Fruit fly (Drosophila melanogaster) whole organism, embryonic: Measurements from ENCODE around the gene Tomosyn.

Experiments used
- Abd-B ChIP-seq: fragments of 200-800 bp; sonication (Bioruptor generic); optimal IDR thresholded peaks from 2 replicates; lab custom pipeline; 2018; ENCODE audit warnings: missing biosample characterization, mild to moderate bottlenecking, missing genetic modification characterization, moderate library complexity
- Ada2b ChIP-seq: fragments of 200-800 bp; sonication (Bioruptor generic); IDR thresholded peaks from 2 replicates; pipeline ENCODE4 v1.3.6; 2022; ENCODE audit warnings: missing biosample characterization, missing genetic modification characterization
- CG10274 ChIP-seq: fragments of 200-800 bp; sonication (Bioruptor generic); optimal IDR thresholded peaks from 3 replicates; lab custom pipeline; 2017; ENCODE audit warnings: missing biosample characterization, mild to moderate bottlenecking, missing genetic modification characterization
- CG10462 ChIP-seq: fragments of 200-800 bp; sonication (Bioruptor generic); optimal IDR thresholded peaks from 2 replicates; lab custom pipeline; 2016; ENCODE audit warnings: missing biosample characterization, missing genetic modification characterization
- CG11456 ChIP-seq: fragments of 200-800 bp; sonication (Bioruptor generic); IDR thresholded peaks from 3 replicates; pipeline ENCODE4 v1.3.6; 2022; ENCODE audit warnings: missing biosample characterization, missing genetic modification characterization
- CG13296 ChIP-seq: fragments of 200-800 bp; sonication (Bioruptor generic); optimal IDR thresholded peaks from 3 replicates; lab custom pipeline; 2018; ENCODE audit warnings: missing biosample characterization, mild to moderate bottlenecking, missing genetic modification characterization
- CG13775 ChIP-seq: fragments of 200-800 bp; sonication (Bioruptor generic); optimal IDR thresholded peaks from 3 replicates; lab custom pipeline; 2017; ENCODE audit warnings: missing biosample characterization, mild to moderate bottlenecking, missing genetic modification characterization
- CG14050 ChIP-seq: fragments of 200-800 bp; sonication (Bioruptor generic); IDR thresholded peaks from 3 replicates; pipeline ENCODE4 v1.3.6; 2022; ENCODE audit warnings: missing biosample characterization, missing genetic modification characterization
- CG15269 ChIP-seq: fragments of 200-800 bp; sonication (Bioruptor generic); optimal IDR thresholded peaks from 2 replicates; lab custom pipeline; 2018; ENCODE audit warnings: missing biosample characterization, mild to moderate bottlenecking, missing genetic modification characterization, moderate library complexity
- CG15514 ChIP-seq: fragments of 200-800 bp; sonication (Bioruptor generic); optimal IDR thresholded peaks from 3 replicates; lab custom pipeline; 2017; ENCODE audit warnings: missing biosample characterization, missing genetic modification characterization, mild to moderate bottlenecking, moderate library complexity, missing genetic modification reagents
- CG17186 ChIP-seq: fragments of 200-800 bp; sonication (Bioruptor generic); optimal IDR thresholded peaks from 3 replicates; lab custom pipeline; 2017; ENCODE audit warnings: missing biosample characterization, missing genetic modification reagents, missing genetic modification characterization
- CG17361 ChIP-seq: fragments of 200-800 bp; sonication (Bioruptor generic); IDR thresholded peaks from 3 replicates; pipeline ENCODE4 v1.3.6; 2022; ENCODE audit warnings: missing biosample characterization, missing genetic modification characterization
- CG18011 ChIP-seq: fragments of 200-800 bp; sonication (Bioruptor generic); optimal IDR thresholded peaks from 2 replicates; lab custom pipeline; 2017; ENCODE audit warnings: missing biosample characterization, missing genetic modification characterization, mild to moderate bottlenecking, moderate library complexity, missing genotype
- CG3838 ChIP-seq: fragments of 200-800 bp; sonication (Bioruptor generic); optimal IDR thresholded peaks from 3 replicates; lab custom pipeline; 2016; ENCODE audit warnings: missing biosample characterization, missing genetic modification characterization
- CG3995 ChIP-seq: fragments of 200-800 bp; sonication (Bioruptor generic); optimal IDR thresholded peaks from 3 replicates; lab custom pipeline; 2016; ENCODE audit warnings: missing biosample characterization, missing genetic modification characterization
- CG4404 ChIP-seq: fragments of 200-800 bp; sonication (Bioruptor generic); IDR thresholded peaks from 2 replicates; pipeline ENCODE4 v1.3.6; 2022; ENCODE audit warnings: missing biosample characterization, missing genetic modification characterization
- CG6813 ChIP-seq: fragments of 200-800 bp; sonication (Bioruptor generic); optimal IDR thresholded peaks from 2 replicates; lab custom pipeline; 2017; ENCODE audit warnings: missing biosample characterization, missing genetic modification characterization, mild to moderate bottlenecking, moderate library complexity, missing genetic modification reagents
- CG8089 ChIP-seq: fragments of 200-800 bp; sonication (Bioruptor generic); optimal IDR thresholded peaks from 3 replicates; lab custom pipeline; 2016; ENCODE audit warnings: missing biosample characterization, missing genetic modification characterization
- CG9437 ChIP-seq: fragments of 200-800 bp; sonication (Bioruptor generic); optimal IDR thresholded peaks from 2 replicates; lab custom pipeline; 2018; ENCODE audit warnings: missing biosample characterization, mild to moderate bottlenecking, missing genetic modification characterization
- CkIIα-i1 ChIP-seq: fragments of 200-800 bp; sonication (Bioruptor generic); IDR thresholded peaks from 2 replicates; pipeline ENCODE4 v1.3.6; 2022; ENCODE audit warnings: missing biosample characterization, missing genetic modification characterization
- D19A ChIP-seq: fragments of 200-800 bp; optimal IDR thresholded peaks from 3 replicates; lab custom pipeline; 2019; ENCODE audit warnings: missing biosample characterization, mild to moderate bottlenecking, missing genetic modification characterization, moderate library complexity
- ERR ChIP-seq: fragments of 200-800 bp; sonication (Bioruptor generic); optimal IDR thresholded peaks from 2 replicates; lab custom pipeline; 2016; ENCODE audit warnings: missing biosample characterization, missing genetic modification characterization
- Lpt ChIP-seq: fragments of >200 bp; optimal IDR thresholded peaks from 2 replicates; lab custom pipeline; 2018; ENCODE audit warnings: missing biosample characterization, missing genetic modification characterization
- MBD-R2 ChIP-seq: fragments of 200-800 bp; sonication (Bioruptor generic); IDR thresholded peaks from 2 replicates; pipeline ENCODE4 v1.3.6; 2022; ENCODE audit warnings: missing biosample characterization, missing genetic modification characterization
- Rx ChIP-seq: fragments of 200-800 bp; sonication (Bioruptor generic); IDR thresholded peaks from 2 replicates; pipeline ENCODE4 v1.3.6; 2022; ENCODE audit warnings: missing biosample characterization, missing genetic modification characterization
- Stat92E ChIP-seq, 3 experiments: fragments of >200 bp in 2 of 3; fragments of 200-800 bp in 1 of 3; sonication (Bioruptor generic) in 1 of 3; optimal IDR thresholded peaks; 2 replicates each; lab custom pipeline; 2017 to 2019; ENCODE audit warnings: missing biosample characterization in 3 of 3, missing genetic modification characterization in 3 of 3, mild to moderate bottlenecking in 1 of 3, moderate library complexity in 1 of 3
- ac ChIP-seq: fragments of 200-800 bp; sonication (Bioruptor generic); optimal IDR thresholded peaks from 3 replicates; lab custom pipeline; 2017; ENCODE audit warnings: missing biosample characterization, mild to moderate bottlenecking, missing genetic modification characterization
- bigmax ChIP-seq: fragments of 200-800 bp; sonication (Bioruptor generic); optimal IDR thresholded peaks from 2 replicates; lab custom pipeline; 2018; ENCODE audit warnings: missing biosample characterization, mild to moderate bottlenecking, missing genetic modification characterization
- bowl ChIP-seq: fragments of 200-800 bp; sonication (Bioruptor generic); IDR thresholded peaks from 2 replicates; pipeline ENCODE4 v1.3.6; 2022; ENCODE audit warnings: missing biosample characterization, missing genetic modification characterization
- chinmo ChIP-seq: fragments of 200-800 bp; sonication (Bioruptor generic); IDR thresholded peaks from 4 replicates; pipeline ENCODE4 v1.3.6; 2022; ENCODE audit warnings: missing biosample characterization, missing genetic modification characterization; ENCODE audit not compliant: partially characterized antibody
- crp ChIP-seq, 2 experiments: fragments of 200-800 bp; sonication (Bioruptor generic); optimal IDR thresholded peaks; 2 replicates in 1 of 2; 3 replicates in 1 of 2; lab custom pipeline; 2017; ENCODE audit warnings: missing biosample characterization in 2 of 2, missing genetic modification characterization in 2 of 2, mild to moderate bottlenecking in 1 of 2, moderate library complexity in 1 of 2
- dmrt99B ChIP-seq: fragments of 200-800 bp; sonication (Bioruptor generic); optimal IDR thresholded peaks from 2 replicates; lab custom pipeline; 2018; ENCODE audit warnings: missing biosample characterization, mild to moderate bottlenecking, missing genetic modification characterization, moderate library complexity
- gce ChIP-seq: fragments of 200-800 bp; sonication (Bioruptor generic); IDR thresholded peaks from 3 replicates; pipeline ENCODE4 v1.3.6; 2022; ENCODE audit warnings: missing biosample characterization, missing genetic modification characterization
- hkb ChIP-seq, 2 experiments: fragments of 200-800 bp in 1 of 2; fragments of >200 bp in 1 of 2; sonication (Bioruptor generic) in 1 of 2; IDR thresholded peaks in 1 of 2; optimal IDR thresholded peaks in 1 of 2; 2 replicates each; pipeline versions ENCODE4 v1.3.6 to Lab custom; 2017 to 2022; ENCODE audit warnings: missing biosample characterization in 1 of 2, missing genetic modification characterization in 1 of 2
- insv ChIP-seq, 2 experiments: fragments of 200-800 bp; sonication (Bioruptor generic); optimal IDR thresholded peaks; 3 replicates each; lab custom pipeline; 2016 to 2018; ENCODE audit warnings: missing biosample characterization in 2 of 2, missing genetic modification characterization in 2 of 2
- jing ChIP-seq: fragments of 200-800 bp; sonication (Bioruptor generic); optimal IDR thresholded peaks from 2 replicates; lab custom pipeline; 2018; ENCODE audit warnings: missing biosample characterization, mild to moderate bottlenecking, missing genetic modification characterization
- lmd ChIP-seq: fragments of 200-800 bp; sonication (Bioruptor generic); IDR thresholded peaks from 2 replicates; pipeline ENCODE4 v1.3.6; 2022; ENCODE audit warnings: missing biosample characterization, missing genetic modification characterization
- peb ChIP-seq: fragments of 200-800 bp; sonication (Bioruptor generic); IDR thresholded peaks from 2 replicates; pipeline ENCODE4 v1.3.6; 2022; ENCODE audit warnings: missing biosample characterization, missing genetic modification characterization
- prd ChIP-seq, 3 experiments: fragments of >200 bp in 2 of 3; fragments of 200-800 bp in 1 of 3; sonication (Bioruptor generic) in 1 of 3; optimal IDR thresholded peaks in 2 of 3; IDR thresholded peaks in 1 of 3; 2 replicates in 2 of 3; 3 replicates in 1 of 3; pipeline versions ENCODE4 v1.3.6 to Lab custom; 2017 to 2022; ENCODE audit warnings: missing biosample characterization in 1 of 3, missing genetic modification characterization in 1 of 3
- run ChIP-seq: fragments of 200-800 bp; sonication (Bioruptor generic); optimal IDR thresholded peaks from 3 replicates; lab custom pipeline; 2018; ENCODE audit warnings: missing biosample characterization, mild to moderate bottlenecking, missing genetic modification characterization
- salm ChIP-seq: fragments of 200-800 bp; sonication (Bioruptor generic); optimal IDR thresholded peaks from 2 replicates; lab custom pipeline; 2018; ENCODE audit warnings: missing biosample characterization, mild to moderate bottlenecking, missing genetic modification characterization
- sens-2 ChIP-seq: fragments of 200-800 bp; sonication (Bioruptor generic); IDR thresholded peaks from 2 replicates; pipeline ENCODE4 v1.3.6; 2022; ENCODE audit warnings: missing biosample characterization, missing genetic modification characterization
- so ChIP-seq: fragments of 200-800 bp; sonication (Bioruptor generic); IDR thresholded peaks from 3 replicates; pipeline ENCODE4 v1.3.6; 2022; ENCODE audit warnings: missing biosample characterization, missing genetic modification characterization
- sqz ChIP-seq: fragments of 200-800 bp; sonication (Bioruptor generic); optimal IDR thresholded peaks from 3 replicates; lab custom pipeline; 2018; ENCODE audit warnings: missing biosample characterization, mild to moderate bottlenecking, missing genetic modification characterization
- sug ChIP-seq: fragments of 200-800 bp; optimal IDR thresholded peaks from 2 replicates; lab custom pipeline; 2019; ENCODE audit warnings: missing biosample characterization, mild to moderate bottlenecking, missing genetic modification characterization, moderate library complexity
- wdn ChIP-seq: fragments of 200-800 bp; sonication (Bioruptor generic); IDR thresholded peaks from 2 replicates; pipeline ENCODE4 v1.3.6; 2022; ENCODE audit warnings: missing biosample characterization, missing genetic modification characterization
- zen2 ChIP-seq: fragments of 200-800 bp; sonication (Bioruptor generic); IDR thresholded peaks from 3 replicates; pipeline ENCODE4 v1.3.6; 2022; ENCODE audit warnings: missing biosample characterization, missing genetic modification characterization; ENCODE audit not compliant: partially characterized antibody

Gene Tomosyn

DNA sequence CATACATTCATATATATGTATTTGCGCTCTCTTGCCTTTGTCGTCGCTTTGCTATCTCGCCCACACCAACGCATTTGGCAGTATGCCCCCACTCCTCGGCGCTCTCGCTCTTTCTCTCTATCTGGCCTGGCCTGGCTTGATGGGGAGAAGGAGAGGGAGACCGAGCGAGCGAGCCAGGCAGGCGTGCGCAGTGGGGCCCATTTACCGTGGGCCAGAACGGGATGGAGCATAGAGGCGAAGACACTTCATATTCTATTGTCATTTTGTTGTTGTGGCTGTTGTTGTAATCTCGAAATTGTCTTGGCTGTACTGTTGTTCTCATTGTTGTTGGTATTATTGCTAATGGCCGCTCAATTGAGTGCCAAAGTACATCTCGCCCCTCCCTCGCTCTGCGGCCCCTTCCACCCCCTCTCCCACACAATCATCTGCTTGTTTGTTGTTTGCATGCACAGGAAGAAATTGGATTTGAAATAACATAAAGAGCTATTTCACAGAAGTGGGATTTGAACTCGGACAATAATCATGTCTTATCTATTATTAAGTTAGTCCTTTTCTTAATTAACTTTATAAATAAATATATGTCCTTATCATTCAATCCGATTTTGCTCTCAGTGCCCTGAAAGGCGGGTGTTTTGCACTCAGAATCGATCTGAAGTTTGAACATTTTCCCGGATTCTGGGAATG is 33.8 kb downstream of the Tomosyn start (continued):
- TF ChIP-seq D19A (tag; lab: Kevin White, UChicago) (peak; percentile 83), CG17361 (peak; percentile 94), ac (GFP tag; lab: Kevin White, UChicago) (peak; percentile 64), run (tag; lab: Kevin White, UChicago) (peak; percentile 44), insv (GFP tag; optimal IDR thresholded peaks at IDR 0.05; lab: Kevin White, UChicago) (peak in 1 of 2 experiments; percentile 40), crp (GFP tag; optimal IDR thresholded peaks at IDR 0.05; lab: Kevin White, UChicago) (peak in 1 of 2 experiments; percentile 47), sug (tag; lab: Kevin White, UChicago) (peak; percentile 60), CG15269 (peak; percentile 88), peb (GFP tag; lab: Robert Waterston, UW) (peak; percentile 82), MBD-R2 (GFP tag; lab: Robert Waterston, UW) (peak; percentile 80), so (GFP tag; lab: Robert Waterston, UW) (peak; percentile 91), zen2 (no peak), jing (peak; percentile 85), Lpt (GFP tag; lab: Kevin White, UChicago) (no peak), prd (optimal IDR thresholded peaks at IDR 0.05; lab: Kevin White, UChicago) (no peak), prd (GFP tag; IDR thresholded peaks at IDR 0.05; lab: Robert Waterston, UW) (peak; percentile 94), Ada2b (GFP tag; lab: Robert Waterston, UW) (peak; percentile 87), CG3995 (GFP tag; lab: Kevin White, UChicago) (peak; percentile 46), CkIIα-i1 (GFP tag; lab: Robert Waterston, UW) (no peak), dmrt99B (tag; lab: Kevin White, UChicago) (peak; percentile 88), CG8089 (GFP tag; lab: Kevin White, UChicago) (peak; percentile 46), sqz (GFP tag; lab: Kevin White, UChicago) (peak; percentile 50), Abd-B (GFP tag; lab: Kevin White, UChicago) (peak; percentile 86), CG14050 (GFP tag; lab: Robert Waterston, UW) (peak; percentile 87), CG13775 (GFP tag; lab: Kevin White, UChicago) (peak; percentile 90), CG9437 (peak; percentile 84), CG15514 (GFP tag; lab: Kevin White, UChicago) (peak; percentile 59), CG11456 (peak; percentile 92), wdn (GFP tag; lab: Robert Waterston, UW) (peak; percentile 85), hkb (optimal IDR thresholded peaks at IDR 0.05; lab: Kevin White, UChicago) (no peak), hkb (GFP tag; IDR thresholded peaks at IDR 0.05; lab: Robert Waterston, UW) (peak; percentile 90), chinmo (GFP tag; lab: Robert Waterston, UW) (peak; percentile 88), lmd (GFP tag; lab: Robert Waterston, UW) (peak; percentile 91), Stat92E (GFP tag; optimal IDR thresholded peaks at IDR 0.05; lab: Kevin White, UChicago) (peak in 1 of 3 experiments; percentile 7), Rx (GFP tag; lab: Robert Waterston, UW) (peak; percentile 88), bigmax (GFP tag; lab: Kevin White, UChicago) (peak; percentile 5), sens-2 (GFP tag; lab: Robert Waterston, UW) (peak; percentile 76), CG3838 (GFP tag; lab: Kevin White, UChicago) (peak; percentile 58), CG10462 (GFP tag; lab: Kevin White, UChicago) (peak; percentile 74), CG13296 (GFP tag; lab: Kevin White, UChicago) (peak; percentile 74), CG4404 (GFP tag; lab: Robert Waterston, UW) (peak; percentile 85), gce (peak; percentile 83), ERR (GFP tag; lab: Kevin White, UChicago) (no peak), CG6813 (peak; percentile 77), CG10274 (GFP tag; lab: Kevin White, UChicago) (peak; percentile 78), salm (tag; lab: Kevin White, UChicago) (peak; percentile 69), CG18011 (GFP tag; lab: Kevin White, UChicago) (peak; percentile 62), bowl (GFP tag; lab: Robert Waterston, UW) (peak; percentile 75), CG17186 (peak; percentile 27)
